Worm (Caenorhabditis elegans) whole organism, L1 larva: Measurements from ENCODE around the gene ZK1236.9.

Experiments
- elt-3 ChIP-seq, 6 experiments: fragments of 150-350 bp in 1 of 6; sonication (generic microtip); optimal IDR thresholded peaks; 2 replicates each; lab custom pipeline; 2017 to 2018; ENCODE audit warnings: missing biosample characterization in 6 of 6, missing genetic modification characterization in 6 of 6, inconsistent platforms in 1 of 6
- sptf-1 ChIP-seq: fragments of 150-350 bp; optimal IDR thresholded peaks from 2 replicates; lab custom pipeline; 2014; ENCODE audit warnings: missing biosample characterization, missing genetic modification characterization

DNA sequence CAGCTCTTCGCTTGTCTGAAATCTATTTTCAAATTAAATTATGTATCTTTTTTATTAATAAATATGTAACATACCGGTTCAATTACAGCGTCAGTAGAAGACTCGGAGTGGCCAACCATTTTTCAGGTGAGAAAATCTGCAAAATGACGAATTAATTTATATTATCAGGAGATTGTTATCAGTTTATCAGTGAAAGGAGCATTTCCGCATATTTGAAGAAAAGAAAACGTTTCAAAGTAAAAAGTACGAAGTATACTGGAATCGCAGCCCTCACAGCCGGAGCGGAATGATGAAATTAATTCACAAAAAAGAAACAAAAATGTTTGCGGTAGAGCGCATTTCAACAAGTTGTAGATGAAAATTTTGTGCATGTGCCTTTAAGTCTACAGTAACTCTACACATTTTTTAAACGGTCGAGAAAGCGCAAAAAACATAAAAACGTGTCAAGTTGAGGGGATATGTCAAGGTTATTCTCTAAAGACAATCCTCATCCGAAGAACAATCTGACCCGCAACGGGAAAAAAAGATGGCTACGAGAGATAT, 44.4 kb upstream of the ZK1236.9 start:
- no peak for TF ChIP-seq elt-3 (tag; optimal IDR thresholded peaks at IDR 0.05; lab: Kevin White, UChicago)
- no peak for TF ChIP-seq sptf-1 (tag; lab: Kevin White, UChicago)
